Fruit fly (Drosophila melanogaster) whole organism, prepupa: ENCODE data around the gene Cyp4d20.

ENCODE experiments used
- CG10631 ChIP-seq: fragments of 200-800 bp; sonication (Bioruptor generic); optimal IDR thresholded peaks from 2 replicates; lab custom pipeline; 2016; ENCODE audit warnings: missing biosample characterization, missing genetic modification characterization
- CG16779 ChIP-seq: fragments of 200-800 bp; sonication (Bioruptor generic); optimal IDR thresholded peaks from 3 replicates; lab custom pipeline; 2017; ENCODE audit warnings: missing biosample characterization, mild to moderate bottlenecking, missing genetic modification characterization
- CG3032 ChIP-seq: fragments of 200-800 bp; optimal IDR thresholded peaks from 2 replicates; lab custom pipeline; 2019; ENCODE audit warnings: missing biosample characterization, mild to moderate bottlenecking, missing genetic modification characterization, moderate library complexity
- CG6163 ChIP-seq: fragments of 200-800 bp; sonication (Bioruptor generic); IDR thresholded peaks from 3 replicates; pipeline ENCODE4 v1.3.6; 2022; ENCODE audit warnings: missing biosample characterization, missing genetic modification characterization
- CG7368 ChIP-seq: fragments of 200-800 bp; sonication (Bioruptor generic); optimal IDR thresholded peaks from 3 replicates; lab custom pipeline; 2016; ENCODE audit warnings: missing biosample characterization, missing genetic modification characterization
- Eip93F ChIP-seq: fragments of 200-800 bp; sonication (Bioruptor generic); optimal IDR thresholded peaks from 2 replicates; lab custom pipeline; 2016; ENCODE audit warnings: missing biosample characterization, mild to moderate bottlenecking, missing genetic modification characterization
- Gug ChIP-seq: fragments of 200-800 bp; sonication (Bioruptor generic); IDR thresholded peaks from 2 replicates; pipeline ENCODE4 v1.3.6; 2022; ENCODE audit warnings: missing biosample characterization, missing genetic modification characterization
- Hr39 ChIP-seq: fragments of 200-800 bp; sonication (Bioruptor generic); optimal IDR thresholded peaks from 2 replicates; lab custom pipeline; 2016; ENCODE audit warnings: missing biosample characterization, missing genetic modification characterization
- Hr4 ChIP-seq: fragments of 200-800 bp; sonication (Bioruptor generic); optimal IDR thresholded peaks from 3 replicates; lab custom pipeline; 2016; ENCODE audit warnings: missing biosample characterization, missing genetic modification characterization
- Lpt ChIP-seq: fragments of 200-800 bp; sonication (Bioruptor generic); optimal IDR thresholded peaks from 3 replicates; lab custom pipeline; 2016; ENCODE audit warnings: missing biosample characterization, missing genetic modification characterization
- OdsH ChIP-seq: fragments of 200-800 bp; sonication (Bioruptor generic); optimal IDR thresholded peaks from 3 replicates; lab custom pipeline; 2016; ENCODE audit warnings: missing biosample characterization, missing genetic modification characterization
- Sox14 ChIP-seq: fragments of 200-800 bp; sonication (Bioruptor generic); optimal IDR thresholded peaks from 3 replicates; lab custom pipeline; 2016; ENCODE audit warnings: missing biosample characterization, missing genetic modification characterization
- Sox15 ChIP-seq: fragments of 200-800 bp; sonication (Bioruptor generic); optimal IDR thresholded peaks from 3 replicates; lab custom pipeline; 2016; ENCODE audit warnings: missing biosample characterization, missing genetic modification characterization
- ss ChIP-seq, 2 experiments: fragments of 200-800 bp; sonication (Bioruptor generic); optimal IDR thresholded peaks; 2 replicates in 1 of 2; 3 replicates in 1 of 2; lab custom pipeline; 2017 to 2018; ENCODE audit warnings: mild to moderate bottlenecking in 2 of 2, missing biosample characterization in 2 of 2, missing genetic modification characterization in 2 of 2, moderate library complexity in 1 of 2

dm6 chr3L:2489438-2489837, 11.2 kb upstream of the Cyp4d20 start:
- no peak for TF ChIP-seq Eip93F (GFP tag; lab: Kevin White, UChicago)
- peak; percentile 8 for TF ChIP-seq CG3032 (tag; lab: Kevin White, UChicago)
- TF ChIP-seq Sox14 (GFP tag; lab: Kevin White, UChicago), result no peak
- no peak for TF ChIP-seq ss (GFP tag; optimal IDR thresholded peaks at IDR 0.05; lab: Kevin White, UChicago)
- peak; percentile 3 for TF ChIP-seq OdsH (GFP tag; lab: Kevin White, UChicago)
- no peak for TF ChIP-seq CG7368 (GFP tag; lab: Kevin White, UChicago)
- no peak for TF ChIP-seq CG10631 (GFP tag; lab: Kevin White, UChicago)
- TF ChIP-seq CG16779, result no peak
- TF ChIP-seq Hr4 (GFP tag; lab: Kevin White, UChicago), result no peak
- no peak for TF ChIP-seq CG6163 (GFP tag; lab: Robert Waterston, UW)
- no peak for TF ChIP-seq Lpt
- TF ChIP-seq Hr39 (GFP tag; lab: Kevin White, UChicago), result no peak
- no peak for TF ChIP-seq Sox15 (GFP tag; lab: Kevin White, UChicago)
- no peak for TF ChIP-seq Gug (GFP tag; lab: Robert Waterston, UW)
